Worm (Caenorhabditis elegans): ENCODE data around the gene K04A8.1.

- TF ChIP-seq egl-27 (tag; optimal IDR thresholded peaks at IDR 0.05): no peak
- TF ChIP-seq snpc-4 (tag; optimal IDR thresholded peaks at IDR 0.05): no peak
- no peak for TF ChIP-seq ztf-11 (tag; optimal IDR thresholded peaks at IDR 0.05)
- no peak for TF ChIP-seq nhr-237 (tag; optimal IDR thresholded peaks at IDR 0.05)
- no peak for TF ChIP-seq snpc-1.2 (GFP tag; IDR thresholded peaks at IDR 0.05)
- no peak for TF ChIP-seq nhr-102 (tag; optimal IDR thresholded peaks at IDR 0.05)
- TF ChIP-seq pqm-1 (tag; optimal IDR thresholded peaks at IDR 0.05): no peak
These were observed 33.1 kb upstream of the K04A8.1 start, which contains the start of gene hpo-26 for ce11 chrV:6533030-6533429.
